Fruit fly (Drosophila melanogaster) whole organism, prepupa: ENCODE results near the gene CG14990.

Experiments used
- Blimp-1 ChIP-seq: fragments of 200-800 bp; sonication (Bioruptor generic); optimal IDR thresholded peaks from 3 replicates; lab custom pipeline; 2017; ENCODE audit warnings: missing biosample characterization, missing genetic modification characterization, mild to moderate bottlenecking, moderate library complexity, missing genetic modification reagents
- CG11294 ChIP-seq: fragments of 200-800 bp; sonication (Bioruptor generic); IDR thresholded peaks from 2 replicates; pipeline ENCODE4 v1.3.6; 2022; ENCODE audit warnings: missing biosample characterization, missing genetic modification characterization
- CG11762 ChIP-seq: fragments of 200-800 bp; sonication (Bioruptor generic); optimal IDR thresholded peaks from 3 replicates; lab custom pipeline; 2016; ENCODE audit warnings: missing biosample characterization, missing genetic modification characterization; ENCODE audit not compliant: insufficient read depth
- CG15336 ChIP-seq: fragments of 200-800 bp; sonication (Bioruptor generic); IDR thresholded peaks from 2 replicates; pipeline ENCODE4 v1.3.6; 2022; ENCODE audit warnings: missing biosample characterization, missing genetic modification characterization
- CG3032 ChIP-seq: fragments of 200-800 bp; optimal IDR thresholded peaks from 2 replicates; lab custom pipeline; 2019; ENCODE audit warnings: missing biosample characterization, mild to moderate bottlenecking, missing genetic modification characterization, moderate library complexity
- CG32006 ChIP-seq: fragments of 200-800 bp; sonication (Bioruptor generic); optimal IDR thresholded peaks from 3 replicates; lab custom pipeline; 2017; ENCODE audit warnings: missing biosample characterization, mild to moderate bottlenecking, missing genetic modification characterization
- CG3919 ChIP-seq: fragments of 200-800 bp; sonication (Bioruptor generic); optimal IDR thresholded peaks from 3 replicates; lab custom pipeline; 2016; ENCODE audit warnings: missing biosample characterization, missing genetic modification characterization
- CG6854 ChIP-seq: fragments of 200-800 bp; sonication (Bioruptor generic); optimal IDR thresholded peaks from 2 replicates; lab custom pipeline; 2017; ENCODE audit warnings: missing biosample characterization, mild to moderate bottlenecking, missing genetic modification characterization
- CG7368 ChIP-seq: fragments of 200-800 bp; sonication (Bioruptor generic); optimal IDR thresholded peaks from 3 replicates; lab custom pipeline; 2016; ENCODE audit warnings: missing biosample characterization, missing genetic modification characterization
- CG8119 ChIP-seq: fragments of 200-800 bp; sonication (Bioruptor generic); IDR thresholded peaks from 3 replicates; pipeline ENCODE4 v1.3.6; 2022; ENCODE audit warnings: missing biosample characterization, missing genetic modification characterization
- CG9139 ChIP-seq: fragments of 200-800 bp; sonication (Bioruptor generic); optimal IDR thresholded peaks from 3 replicates; lab custom pipeline; 2017; ENCODE audit warnings: missing biosample characterization, mild to moderate bottlenecking, missing genetic modification characterization
- Eip78C ChIP-seq: fragments of 200-800 bp; sonication (Bioruptor generic); peaks from one replicate; lab custom pipeline; 2016; ENCODE audit warnings: missing biosample characterization, missing genetic modification characterization
- Gug ChIP-seq: fragments of 200-800 bp; sonication (Bioruptor generic); IDR thresholded peaks from 2 replicates; pipeline ENCODE4 v1.3.6; 2022; ENCODE audit warnings: missing biosample characterization, missing genetic modification characterization
- Hr38 ChIP-seq: sonication (Bioruptor generic); optimal IDR thresholded peaks from 2 replicates; lab custom pipeline; 2016; ENCODE audit warnings: missing biosample characterization, missing genetic modification characterization
- Hr4 ChIP-seq: fragments of 200-800 bp; sonication (Bioruptor generic); optimal IDR thresholded peaks from 3 replicates; lab custom pipeline; 2016; ENCODE audit warnings: missing biosample characterization, missing genetic modification characterization
- Met ChIP-seq: fragments of 200-800 bp; sonication (Bioruptor generic); optimal IDR thresholded peaks from 3 replicates; lab custom pipeline; 2016; ENCODE audit warnings: missing biosample characterization, missing genetic modification characterization
- Sox102F ChIP-seq: fragments of 200-800 bp; sonication (Bioruptor generic); optimal IDR thresholded peaks from 2 replicates; lab custom pipeline; 2016; ENCODE audit warnings: missing biosample characterization, mild to moderate bottlenecking, missing genetic modification characterization
- acj6 ChIP-seq: fragments of 200-800 bp; sonication (Bioruptor generic); optimal IDR thresholded peaks from 3 replicates; lab custom pipeline; 2016; ENCODE audit warnings: missing biosample characterization, missing genetic modification characterization
- dsx ChIP-seq: fragments of 200-800 bp; optimal IDR thresholded peaks from 3 replicates; lab custom pipeline; 2019; ENCODE audit warnings: missing biosample characterization, mild to moderate bottlenecking, missing genetic modification characterization, moderate library complexity; ENCODE audit not compliant: poor library complexity, severe bottlenecking
- eg ChIP-seq: fragments of 200-800 bp; sonication (Bioruptor generic); IDR thresholded peaks from 3 replicates; pipeline ENCODE4 v1.3.6; 2022; ENCODE audit warnings: missing biosample characterization, missing genetic modification characterization
- esn ChIP-seq: fragments of 200-800 bp; sonication (Bioruptor generic); optimal IDR thresholded peaks from 2 replicates; lab custom pipeline; 2016; ENCODE audit warnings: missing biosample characterization, mild to moderate bottlenecking, missing genetic modification characterization, moderate library complexity
- fd59A ChIP-seq: fragments of 200-800 bp; sonication (Bioruptor generic); optimal IDR thresholded peaks from 2 replicates; lab custom pipeline; 2017; ENCODE audit warnings: missing biosample characterization, mild to moderate bottlenecking, missing genetic modification characterization, missing genetic modification reagents
- fkh ChIP-seq: fragments of 200-800 bp; sonication (Bioruptor generic); optimal IDR thresholded peaks from 3 replicates; lab custom pipeline; 2017; ENCODE audit warnings: missing biosample characterization, mild to moderate bottlenecking, missing genetic modification characterization, moderate library complexity
- pdm3 ChIP-seq: fragments of 200-800 bp; sonication (Bioruptor generic); optimal IDR thresholded peaks from 3 replicates; lab custom pipeline; 2016; ENCODE audit warnings: missing biosample characterization, missing genetic modification characterization
- salr ChIP-seq, 2 experiments: fragments of 200-800 bp; sonication (Bioruptor generic); optimal IDR thresholded peaks; 3 replicates each; lab custom pipeline; 2016 to 2018; ENCODE audit warnings: missing biosample characterization in 2 of 2, missing genetic modification characterization in 2 of 2, mild to moderate bottlenecking in 1 of 2
- ss ChIP-seq, 2 experiments: fragments of 200-800 bp; sonication (Bioruptor generic); optimal IDR thresholded peaks; 2 replicates in 1 of 2; 3 replicates in 1 of 2; lab custom pipeline; 2017 to 2018; ENCODE audit warnings: mild to moderate bottlenecking in 2 of 2, missing biosample characterization in 2 of 2, missing genetic modification characterization in 2 of 2, moderate library complexity in 1 of 2
- svp ChIP-seq: fragments of 200-800 bp; sonication (Bioruptor generic); peaks from one replicate; lab custom pipeline; 2016; ENCODE audit warnings: missing biosample characterization, missing genetic modification characterization
- topi ChIP-seq: fragments of 200-800 bp; sonication (Bioruptor generic); optimal IDR thresholded peaks from 3 replicates; lab custom pipeline; 2016; ENCODE audit warnings: missing biosample characterization, missing genetic modification characterization
- vri ChIP-seq: fragments of 200-800 bp; sonication (Bioruptor generic); optimal IDR thresholded peaks from 3 replicates; lab custom pipeline; 2016; ENCODE audit warnings: missing biosample characterization, mild to moderate bottlenecking, missing genetic modification characterization

Gene CG14990

DNA sequence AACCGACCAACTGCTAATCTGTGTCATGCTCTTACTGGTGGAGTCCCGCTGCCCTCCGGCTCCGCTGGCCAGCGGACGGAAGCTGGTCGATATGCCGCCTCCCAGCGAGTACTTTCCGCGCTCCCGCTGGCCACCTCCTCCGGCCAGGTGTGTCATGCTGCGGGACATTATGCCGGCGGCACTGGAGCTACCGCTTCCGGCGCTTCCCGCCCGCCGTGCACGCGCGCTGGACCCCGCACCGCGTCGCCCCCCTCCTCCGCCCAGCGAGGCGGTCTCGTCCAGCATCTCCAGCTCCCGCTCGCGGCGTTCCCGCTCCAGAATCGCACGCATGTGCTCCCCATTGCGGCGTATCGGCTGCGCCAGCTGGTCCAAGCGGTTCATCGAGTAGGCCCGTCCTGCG, 35.6 kb downstream of the CG14990 start:
- TF ChIP-seq CG3919 (GFP tag; lab: Kevin White, UChicago) = no peak
- no peak for TF ChIP-seq acj6 (GFP tag; lab: Kevin White, UChicago)
- no peak for TF ChIP-seq dsx (GFP tag; lab: Kevin White, UChicago)
- TF ChIP-seq Met (GFP tag; lab: Kevin White, UChicago) = no peak
- no peak for TF ChIP-seq Blimp-1 (GFP tag; lab: Kevin White, UChicago)
- TF ChIP-seq CG3032 (tag; lab: Kevin White, UChicago) = no peak
- no peak for TF ChIP-seq fkh (GFP tag; lab: Kevin White, UChicago)
- TF ChIP-seq eg (GFP tag; lab: Robert Waterston, UW) = no peak
- no peak for TF ChIP-seq Hr38 (GFP tag; lab: Kevin White, UChicago)
- no peak for TF ChIP-seq Gug (GFP tag; lab: Robert Waterston, UW)
- no peak for TF ChIP-seq Eip78C
- TF ChIP-seq ss (GFP tag; optimal IDR thresholded peaks at IDR 0.05; lab: Kevin White, UChicago) = no peak
- no peak for TF ChIP-seq topi (GFP tag; lab: Kevin White, UChicago)
- no peak for TF ChIP-seq esn
- TF ChIP-seq CG11762 (GFP tag; lab: Kevin White, UChicago) = no peak
- no peak for TF ChIP-seq Hr4 (GFP tag; lab: Kevin White, UChicago)
- no peak for TF ChIP-seq vri (GFP tag; lab: Kevin White, UChicago)
- TF ChIP-seq CG7368 = no peak
- no peak for TF ChIP-seq fd59A (GFP tag; lab: Kevin White, UChicago)
- no peak for TF ChIP-seq salr (GFP tag; optimal IDR thresholded peaks at IDR 0.05; lab: Kevin White, UChicago)

dm6 chr3L:4130743-4131142, 37.7 kb downstream of the CG14990 start:
- TF ChIP-seq svp (GFP tag; lab: Kevin White, UChicago) = peak; percentile 58
- TF ChIP-seq CG3919 (GFP tag; lab: Kevin White, UChicago) = no peak
- no peak for TF ChIP-seq esn
- no peak for TF ChIP-seq eg (GFP tag; lab: Robert Waterston, UW)
- TF ChIP-seq pdm3 (GFP tag; lab: Kevin White, UChicago) = no peak
- peak; percentile 61 for TF ChIP-seq fkh (GFP tag; lab: Kevin White, UChicago)
- no peak for TF ChIP-seq Sox102F

DNA sequence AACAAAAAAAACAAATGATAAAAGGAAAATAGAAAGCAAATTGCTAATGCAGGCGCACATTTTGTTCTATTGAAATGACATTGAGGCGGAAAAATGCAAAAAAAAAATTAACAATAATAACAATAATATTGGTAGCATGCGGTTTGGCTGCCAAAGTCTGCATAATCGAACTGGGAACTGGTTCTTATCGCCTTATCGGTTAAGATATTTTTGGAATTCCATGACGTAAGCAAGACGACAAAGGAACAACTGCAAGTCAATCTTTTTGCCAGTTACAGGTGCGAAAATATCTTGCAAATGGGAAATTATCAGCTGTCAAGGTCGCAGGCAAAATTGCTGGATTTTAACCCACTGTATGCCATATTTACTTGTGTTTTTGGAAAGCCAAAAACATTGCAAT, 39.6 kb downstream of the CG14990 start:
- TF ChIP-seq vri (GFP tag; lab: Kevin White, UChicago) (peak; percentile 94), svp (GFP tag; lab: Kevin White, UChicago) (peak; percentile 55), CG11294 (no peak)
- TF ChIP-seq, all 60 proteins: peak for 2

- peak; percentile 60 for TF ChIP-seq CG6854 (GFP tag; lab: Kevin White, UChicago)
- peak; percentile 73 for TF ChIP-seq CG8119 (GFP tag; lab: Robert Waterston, UW)
- no peak for TF ChIP-seq CG32006 (GFP tag; lab: Kevin White, UChicago)
- TF ChIP-seq svp (GFP tag; lab: Kevin White, UChicago) = peak; percentile 74
- no peak for TF ChIP-seq pdm3 (GFP tag; lab: Kevin White, UChicago)
- peak; percentile 23 for TF ChIP-seq esn
- no peak for TF ChIP-seq salr (GFP tag; optimal IDR thresholded peaks at IDR 0.05; lab: Kevin White, UChicago)
- TF ChIP-seq CG15336 = peak; percentile 9; the same call in 1 of the 2 replicates
- no peak for TF ChIP-seq Hr38 (GFP tag; lab: Kevin White, UChicago)
These were observed 41.0 kb downstream of the CG14990 start, which contains the start of gene ens for dm6 chr3L:4133724-4134678. ens (minus strand) TSS chr3L:4134550.

DNA sequence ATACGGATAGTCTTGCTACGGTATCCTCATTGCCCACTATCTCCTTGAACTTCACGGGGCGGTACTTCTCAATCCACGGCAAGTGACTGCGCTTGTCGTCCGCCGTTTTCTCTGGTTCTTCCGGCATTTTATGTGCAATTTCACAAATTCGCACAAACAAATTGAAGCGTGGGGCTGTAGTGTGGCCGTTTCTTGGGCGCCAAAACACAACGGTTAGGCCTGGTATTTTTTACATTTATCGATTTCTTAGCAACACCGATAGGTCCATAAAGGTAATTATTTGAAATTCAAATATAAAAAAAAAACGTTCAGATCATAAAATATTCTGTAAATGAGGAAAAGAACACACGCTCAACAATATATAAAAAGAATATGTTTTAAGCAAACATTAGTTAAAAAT, 42.9 kb downstream of the CG14990 start, which contains the start of gene RfC4:
TSS of gene RfC4 (minus strand) at position 182 of the 400 bp plus-strand sequence.
- TF ChIP-seq CG9139 (GFP tag; lab: Kevin White, UChicago) = no peak
